Worm (Caenorhabditis elegans) whole organism, L4/young adult: Measurements from ENCODE around the gene R09E10.2.

Experiments
- W03F9.2 ChIP-seq: fragments of 150-350 bp; optimal IDR thresholded peaks from 2 replicates; lab custom pipeline; 2014; ENCODE audit warnings: missing biosample characterization, missing genetic modification characterization
- dao-5 ChIP-seq: sonication (generic microtip); optimal IDR thresholded peaks from 2 replicates; lab custom pipeline; 2016; ENCODE audit warnings: missing genotype, missing genetic modification characterization, moderate library complexity, missing compliant biosample characterization
- him-1 ChIP-seq: sonication (generic microtip); optimal IDR thresholded peaks from 2 replicates; lab custom pipeline; 2016; ENCODE audit warnings: missing genotype, missing genetic modification reagents, missing genetic modification characterization, missing compliant biosample characterization

The R09E10.2 gene

ce11 chrIV:10294030-10294429 lies 24.1 kb downstream of the R09E10.2 start, which contains the start of gene R09E10.6:
R09E10.6 (minus strand) TSS chrIV:10294130.
- TF ChIP-seq him-1 (no peak), W03F9.2 (tag; lab: Kevin White, UChicago) (no peak), dao-5 (tag; lab: Kevin White, UChicago) (no peak)

ce11 chrIV:10288575-10288974 lies 29.5 kb downstream of the R09E10.2 start:
- no peak for TF ChIP-seq dao-5 (tag; lab: Kevin White, UChicago)
- TF ChIP-seq him-1 = no peak

ce11 chrIV:10286655-10287054 lies 31.4 kb downstream of the R09E10.2 start, which contains the start of gene ebax-1:
ebax-1 (plus strand) TSS chrIV:10286955.
- no peak for TF ChIP-seq W03F9.2 (tag; lab: Kevin White, UChicago)
- no peak for TF ChIP-seq him-1
- TF ChIP-seq dao-5 (tag; lab: Kevin White, UChicago) = no peak

DNA sequence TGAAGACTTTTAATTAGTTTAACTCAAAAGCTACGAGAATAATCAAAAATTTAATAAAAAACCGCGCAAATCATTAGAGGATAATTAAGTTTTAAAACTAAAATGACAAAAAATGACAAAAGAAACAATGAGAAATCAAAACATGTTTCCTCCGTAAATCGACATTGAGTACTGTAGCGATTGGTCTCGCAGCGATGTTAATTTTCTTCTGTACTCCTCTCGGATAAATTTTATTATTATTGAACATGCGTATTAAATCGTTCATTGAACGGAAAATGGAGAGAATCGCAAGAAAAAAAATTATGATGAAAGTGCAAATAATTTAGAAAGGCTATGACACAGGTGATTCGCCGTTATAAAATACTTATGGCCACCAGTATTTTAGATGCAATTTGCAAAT lies 32.8 kb downstream of the R09E10.2 start:
- TF ChIP-seq him-1 (no peak), dao-5 (tag; lab: Kevin White, UChicago) (no peak), W03F9.2 (tag; lab: Kevin White, UChicago) (no peak)

DNA sequence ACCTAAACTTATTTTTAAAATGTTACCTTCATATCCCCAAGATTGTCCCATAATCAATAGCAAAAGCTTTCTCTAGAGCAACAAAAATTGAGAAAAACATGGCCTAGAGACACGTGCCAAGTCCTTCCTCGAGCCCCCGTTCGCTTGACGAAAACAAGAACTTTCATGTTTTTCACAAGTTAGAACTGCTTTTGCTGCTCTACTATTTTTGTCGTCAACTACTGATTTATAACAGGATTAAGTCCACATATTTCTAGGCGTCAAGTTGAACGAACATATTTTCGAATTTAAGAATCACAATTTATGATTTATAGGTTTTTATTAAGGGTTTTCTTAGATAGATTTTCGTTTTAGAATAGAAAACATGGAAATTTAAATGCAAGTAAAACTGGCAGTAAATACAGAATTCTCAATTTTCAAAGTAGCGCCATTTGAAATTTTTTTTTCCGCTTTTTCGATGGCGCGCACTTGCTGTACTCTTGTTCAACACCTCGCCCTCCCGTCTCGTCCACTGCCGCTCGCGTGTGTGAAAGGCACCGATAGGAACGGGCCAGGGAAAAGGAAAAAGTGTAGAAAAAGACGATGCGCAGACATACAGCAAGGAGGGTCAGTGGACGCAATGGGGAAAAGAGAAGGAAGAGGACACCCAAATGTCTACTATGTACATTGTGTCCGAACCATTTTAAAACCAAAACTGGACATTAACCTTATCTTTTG lies 33.7 kb downstream of the R09E10.2 start, which contains the start of gene rad-51:
rad-51 (minus strand) TSS at position 51 of the 717 bp plus-strand sequence.
- TF ChIP-seq W03F9.2 (tag; lab: Kevin White, UChicago) (no peak), him-1 (no peak), dao-5 (tag; lab: Kevin White, UChicago) (no peak)

ce11 chrIV:10281482-10281881 lies 36.6 kb downstream of the R09E10.2 start, which contains the start of gene thk-1:
thk-1 (minus strand) TSS chrIV:10281582.
- TF ChIP-seq W03F9.2 (tag; lab: Kevin White, UChicago) (no peak), dao-5 (tag; lab: Kevin White, UChicago) (no peak), him-1 (no peak)

DNA sequence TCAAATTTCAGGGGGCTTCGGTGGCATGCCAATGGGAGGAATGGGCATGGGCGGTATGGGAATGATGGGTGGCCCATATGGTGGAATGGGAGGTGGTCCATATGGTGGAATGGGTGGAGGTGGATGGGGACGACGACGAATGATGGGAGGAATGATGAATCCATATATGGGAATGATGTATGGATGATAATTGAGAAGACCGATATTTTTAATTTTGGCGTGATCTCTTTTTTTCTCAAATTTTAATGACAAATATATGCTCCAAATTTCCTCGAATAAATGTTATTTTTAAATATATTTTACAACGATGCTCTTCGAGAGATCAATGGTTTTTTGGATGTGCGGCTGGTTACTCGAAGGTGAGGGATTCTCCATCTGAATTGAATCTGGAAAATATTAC lies 40.4 kb downstream of the R09E10.2 start, which contains the start of gene Y43C5A.4:
Y43C5A.4 (plus strand) TSS at position 301 of the 400 bp plus-strand sequence.
- TF ChIP-seq dao-5 (tag; lab: Kevin White, UChicago) (no peak), W03F9.2 (tag; lab: Kevin White, UChicago) (no peak), him-1 (no peak)

- no peak for TF ChIP-seq him-1
- no peak for TF ChIP-seq W03F9.2 (tag; lab: Kevin White, UChicago)
- no peak for TF ChIP-seq dao-5 (tag; lab: Kevin White, UChicago)
Observed at ce11 chrIV:10276960-10277359, 41.1 kb downstream of the R09E10.2 start, which contains the start of gene Y43C5A.7. Y43C5A.7 (plus strand) TSS chrIV:10277260.

- TF ChIP-seq W03F9.2 (tag; lab: Kevin White, UChicago) (no peak), dao-5 (tag; lab: Kevin White, UChicago) (no peak), him-1 (no peak)
Observed at ce11 chrIV:10275050-10275449, 43.0 kb downstream of the R09E10.2 start.

DNA sequence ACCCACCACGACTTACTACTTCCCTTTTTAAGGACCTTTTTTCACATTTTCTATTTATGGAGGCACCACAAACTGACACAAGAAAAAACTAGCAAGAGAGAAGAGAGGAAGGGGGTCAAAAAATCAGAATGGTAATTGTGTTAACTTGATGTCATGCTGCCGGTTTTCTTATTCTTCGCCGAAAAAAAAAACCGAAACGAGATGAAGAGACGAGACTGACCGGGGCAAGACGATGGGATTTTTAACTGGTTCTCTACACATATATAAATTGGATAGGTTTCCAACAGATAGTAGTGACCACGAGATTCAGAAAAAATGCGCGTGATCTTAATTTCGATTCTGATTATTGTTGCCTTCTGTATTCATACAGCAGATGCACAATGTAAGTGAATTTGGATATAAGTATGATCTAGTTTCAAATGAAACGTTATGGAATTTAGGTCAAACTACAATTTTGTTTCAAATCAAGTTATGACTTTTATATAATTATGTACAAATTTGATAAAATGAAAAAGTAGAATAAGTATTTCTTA lies 44.3 kb downstream of the R09E10.2 start, which contains the start of gene Y43C5A.3:
Y43C5A.3 (plus strand) TSS at position 256 of the 533 bp plus-strand sequence.
- TF ChIP-seq dao-5 (tag; lab: Kevin White, UChicago) (no peak), W03F9.2 (tag; lab: Kevin White, UChicago) (no peak)

ce11 chrIV:10273360-10273759 lies 44.7 kb downstream of the R09E10.2 start:
- TF ChIP-seq him-1 (no peak), dao-5 (tag; lab: Kevin White, UChicago) (no peak), W03F9.2 (tag; lab: Kevin White, UChicago) (no peak)

ce11 chrIV:10269137-10269933 lies 48.8 kb downstream of the R09E10.2 start, which contains the start of the genes nspd-7 and Y43C5A.2:
nspd-7 (minus strand) TSS chrIV:10269187.
Y43C5A.2 (plus strand) TSS chrIV:10269883.
- TF ChIP-seq dao-5 (tag; lab: Kevin White, UChicago) (no peak), W03F9.2 (tag; lab: Kevin White, UChicago) (no peak), him-1 (no peak)
